Fruit fly (Drosophila melanogaster): ENCODE results near the gene Tomosyn.

DNA sequence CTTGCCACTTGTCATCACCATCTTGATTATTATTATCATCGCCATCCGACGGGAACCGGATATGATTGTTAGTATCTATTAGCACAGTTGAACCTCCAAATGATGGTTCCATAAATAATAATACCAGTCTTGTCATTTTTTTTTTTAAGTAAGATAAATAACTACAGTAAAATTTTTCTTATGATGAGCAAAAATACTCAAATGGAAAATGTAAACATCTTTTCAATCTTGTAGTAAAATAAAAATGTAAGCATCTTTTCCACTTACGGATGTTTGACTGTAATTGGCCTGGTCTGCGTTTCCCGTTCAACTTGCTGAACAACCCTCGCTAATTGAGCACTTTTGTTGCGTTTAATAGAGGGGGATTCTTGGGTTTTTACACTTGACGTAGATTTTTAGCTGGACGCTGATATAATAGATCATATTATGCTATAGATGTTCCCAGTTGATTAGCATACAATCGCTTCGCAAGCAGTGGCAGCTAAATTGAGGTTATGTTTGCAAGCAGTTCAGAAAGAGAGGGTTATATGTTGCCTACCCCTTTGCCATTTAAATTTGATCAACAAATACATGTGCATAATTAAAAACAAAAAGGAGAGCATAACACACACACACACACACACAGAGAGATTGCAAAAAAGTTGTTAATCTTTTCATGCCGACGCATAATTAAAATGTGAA is 5.7 kb upstream of the Tomosyn start:
- TF ChIP-seq Sin3A (optimal IDR thresholded peaks at IDR 0.05) (no peak), ttk (optimal IDR thresholded peaks at IDR 0.05) (no peak), insv (optimal IDR thresholded peaks at IDR 0.05) (no peak), h (optimal IDR thresholded peaks at IDR 0.05) (no peak), Myc (optimal IDR thresholded peaks at IDR 0.05) (no peak)

Data from Kc167 (cell line).